Fruit fly (Drosophila melanogaster) whole organism, embryonic: Measurements from ENCODE around the gene kek4.

ENCODE experiments used
- Abd-B ChIP-seq: fragments of 200-800 bp; sonication (Bioruptor generic); optimal IDR thresholded peaks from 2 replicates; lab custom pipeline; 2018; ENCODE audit warnings: missing biosample characterization, mild to moderate bottlenecking, missing genetic modification characterization, moderate library complexity
- Aef1 ChIP-seq: fragments of 200-800 bp; sonication (Bioruptor generic); IDR thresholded peaks from 3 replicates; pipeline ENCODE4 v1.3.6; 2022; ENCODE audit warnings: missing biosample characterization, missing genetic modification characterization
- Antp ChIP-seq: fragments of 200-800 bp; sonication (Bioruptor generic); optimal IDR thresholded peaks from 3 replicates; lab custom pipeline; 2016; ENCODE audit warnings: missing biosample characterization, missing genetic modification characterization
- Atf-2 ChIP-seq: fragments of 200-800 bp; sonication (Bioruptor generic); optimal IDR thresholded peaks from 2 replicates; lab custom pipeline; 2016; ENCODE audit warnings: missing biosample characterization, missing genetic modification characterization
- Bgb ChIP-seq: fragments of 200-800 bp; sonication (Bioruptor generic); IDR thresholded peaks from 2 replicates; pipeline ENCODE4 v1.3.6; 2022; ENCODE audit warnings: missing biosample characterization, missing genetic modification characterization; ENCODE audit not compliant: partially characterized antibody
- CG11093 ChIP-seq: fragments of 200-800 bp; sonication (Bioruptor generic); IDR thresholded peaks from 3 replicates; pipeline ENCODE4 v1.3.6; 2022; ENCODE audit warnings: missing biosample characterization, missing genetic modification characterization
- CG11560 ChIP-seq: fragments of 200-800 bp; sonication (Bioruptor generic); IDR thresholded peaks from 3 replicates; pipeline ENCODE4 v1.3.6; 2022; ENCODE audit warnings: missing biosample characterization, missing genetic modification characterization
- CG12071 ChIP-seq: fragments of 200-800 bp; sonication (Bioruptor generic); optimal IDR thresholded peaks from 3 replicates; lab custom pipeline; 2018; ENCODE audit warnings: missing biosample characterization, mild to moderate bottlenecking, missing genetic modification characterization
- CG12659 ChIP-seq: fragments of 200-800 bp; sonication (Bioruptor generic); optimal IDR thresholded peaks from 3 replicates; lab custom pipeline; 2017; ENCODE audit warnings: mild to moderate bottlenecking, missing biosample characterization, missing genetic modification reagents, missing genetic modification characterization
- CG12942 ChIP-seq: fragments of 200-800 bp; sonication (Bioruptor generic); optimal IDR thresholded peaks from 3 replicates; lab custom pipeline; 2016; ENCODE audit warnings: missing biosample characterization, missing genetic modification characterization
- CG13296 ChIP-seq: fragments of 200-800 bp; sonication (Bioruptor generic); optimal IDR thresholded peaks from 3 replicates; lab custom pipeline; 2018; ENCODE audit warnings: missing biosample characterization, mild to moderate bottlenecking, missing genetic modification characterization
- CG13775 ChIP-seq: fragments of 200-800 bp; sonication (Bioruptor generic); optimal IDR thresholded peaks from 3 replicates; lab custom pipeline; 2017; ENCODE audit warnings: missing biosample characterization, mild to moderate bottlenecking, missing genetic modification characterization
- CG14050 ChIP-seq: fragments of 200-800 bp; sonication (Bioruptor generic); IDR thresholded peaks from 3 replicates; pipeline ENCODE4 v1.3.6; 2022; ENCODE audit warnings: missing biosample characterization, missing genetic modification characterization
- CG14667 ChIP-seq: fragments of 200-800 bp; sonication (Bioruptor generic); IDR thresholded peaks from 2 replicates; pipeline ENCODE4 v1.3.6; 2022; ENCODE audit warnings: missing biosample characterization, missing genetic modification characterization
- CG18619 ChIP-seq: fragments of 200-800 bp; sonication (Bioruptor generic); optimal IDR thresholded peaks from 3 replicates; lab custom pipeline; 2017; ENCODE audit warnings: missing biosample characterization, mild to moderate bottlenecking, missing genetic modification characterization
- CG2116 ChIP-seq: fragments of 200-800 bp; sonication (Bioruptor generic); optimal IDR thresholded peaks from 3 replicates; lab custom pipeline; 2018; ENCODE audit warnings: missing biosample characterization, mild to moderate bottlenecking, missing genetic modification characterization
- CG3995 ChIP-seq: fragments of 200-800 bp; sonication (Bioruptor generic); optimal IDR thresholded peaks from 3 replicates; lab custom pipeline; 2016; ENCODE audit warnings: missing biosample characterization, missing genetic modification characterization
- CG42726 ChIP-seq: fragments of 200-800 bp; sonication (Bioruptor generic); IDR thresholded peaks from 2 replicates; pipeline ENCODE4 v1.3.6; 2022; ENCODE audit warnings: missing biosample characterization, missing genetic modification characterization; ENCODE audit not compliant: partially characterized antibody
- CG4617 ChIP-seq: fragments of 200-800 bp; sonication (Bioruptor generic); optimal IDR thresholded peaks from 3 replicates; lab custom pipeline; 2016; ENCODE audit warnings: missing biosample characterization, missing genetic modification characterization, borderline replicate concordance
- CG9727 ChIP-seq: fragments of 200-800 bp; sonication (Bioruptor generic); optimal IDR thresholded peaks from 3 replicates; lab custom pipeline; 2017; ENCODE audit warnings: missing biosample characterization, mild to moderate bottlenecking, missing genetic modification characterization
- CG9932 ChIP-seq: fragments of 200-800 bp; sonication (Bioruptor generic); IDR thresholded peaks from 2 replicates; pipeline ENCODE4 v1.3.6; 2022; ENCODE audit warnings: missing biosample characterization, missing genetic modification characterization
- Deaf1 ChIP-seq: fragments of 200-800 bp; optimal IDR thresholded peaks from 3 replicates; lab custom pipeline; 2019; ENCODE audit warnings: missing biosample characterization, mild to moderate bottlenecking, missing genetic modification characterization, moderate library complexity
- E2f1 ChIP-seq: fragments of 200-800 bp; sonication (Bioruptor generic); IDR thresholded peaks from 2 replicates; pipeline ENCODE4 v1.3.6; 2022; ENCODE audit warnings: missing biosample characterization, missing genetic modification characterization
- Elba2 ChIP-seq: fragments of 200-800 bp; sonication (Bioruptor generic); optimal IDR thresholded peaks from 3 replicates; lab custom pipeline; 2016; ENCODE audit warnings: missing biosample characterization, missing genetic modification characterization
- Ets65A ChIP-seq: fragments of 200-800 bp; sonication (Bioruptor generic); peaks from one replicate; lab custom pipeline; 2016; ENCODE audit warnings: missing biosample characterization, missing genetic modification characterization
- Fer1 ChIP-seq: fragments of 200-800 bp; sonication (Bioruptor generic); optimal IDR thresholded peaks from 2 replicates; lab custom pipeline; 2017; ENCODE audit warnings: missing biosample characterization, mild to moderate bottlenecking, missing genetic modification characterization
- H15 ChIP-seq: fragments of 200-800 bp; sonication (Bioruptor generic); IDR thresholded peaks from 3 replicates; pipeline ENCODE4 v1.3.6; 2022; ENCODE audit warnings: missing biosample characterization, missing genetic modification characterization
- HLH54F ChIP-seq: fragments of 200-800 bp; sonication (Bioruptor generic); optimal IDR thresholded peaks from 3 replicates; lab custom pipeline; 2016; ENCODE audit warnings: missing biosample characterization, missing genetic modification characterization
- Hand ChIP-seq: fragments of 200-800 bp; sonication (Bioruptor generic); optimal IDR thresholded peaks from 2 replicates; lab custom pipeline; 2017; ENCODE audit warnings: mild to moderate bottlenecking, missing biosample characterization, missing genetic modification reagents, missing genetic modification characterization
- Max ChIP-seq: fragments of 200-800 bp; sonication (Bioruptor generic); optimal IDR thresholded peaks from 2 replicates; lab custom pipeline; 2016; ENCODE audit warnings: missing biosample characterization, mild to moderate bottlenecking, missing genetic modification characterization
- Opbp ChIP-seq: fragments of 200-800 bp; sonication (Bioruptor generic); IDR thresholded peaks from 3 replicates; pipeline ENCODE4 v1.3.6; 2022; ENCODE audit warnings: missing biosample characterization, missing genetic modification characterization; ENCODE audit not compliant: partially characterized antibody
- Six4 ChIP-seq: fragments of 200-800 bp; sonication (Bioruptor generic); optimal IDR thresholded peaks from 2 replicates; lab custom pipeline; 2016; ENCODE audit warnings: missing biosample characterization, missing genetic modification characterization
- Vsx1 ChIP-seq: fragments of 200-800 bp; sonication (Bioruptor generic); optimal IDR thresholded peaks from 2 replicates; lab custom pipeline; 2017; ENCODE audit warnings: missing biosample characterization, mild to moderate bottlenecking, missing genetic modification characterization, missing genetic modification reagents
- Xbp1 ChIP-seq: fragments of 200-800 bp; sonication (Bioruptor generic); optimal IDR thresholded peaks from 3 replicates; lab custom pipeline; 2016; ENCODE audit warnings: missing biosample characterization, mild to moderate bottlenecking, missing genetic modification characterization
- abd-A ChIP-seq: fragments of 200-800 bp; sonication (Bioruptor generic); optimal IDR thresholded peaks from 3 replicates; lab custom pipeline; 2019; ENCODE audit warnings: missing biosample characterization, mild to moderate bottlenecking, missing genetic modification characterization, moderate library complexity
- amos ChIP-seq: fragments of 200-800 bp; sonication (Bioruptor generic); IDR thresholded peaks from 2 replicates; pipeline ENCODE4 v1.3.6; 2022; ENCODE audit warnings: missing biosample characterization, missing genetic modification characterization; ENCODE audit not compliant: partially characterized antibody
- chm ChIP-seq: fragments of 200-800 bp; sonication (Bioruptor generic); IDR thresholded peaks from 2 replicates; pipeline ENCODE4 v1.3.6; 2022; ENCODE audit warnings: missing biosample characterization, missing genetic modification characterization
- danr ChIP-seq: fragments of 200-800 bp; sonication (Bioruptor generic); IDR thresholded peaks from 2 replicates; pipeline ENCODE4 v1.3.6; 2022; ENCODE audit warnings: missing biosample characterization, missing genetic modification characterization
- dati ChIP-seq: fragments of 200-800 bp; sonication (Bioruptor generic); IDR thresholded peaks from 2 replicates; pipeline ENCODE4 v1.3.6; 2022; ENCODE audit warnings: missing biosample characterization, missing genetic modification characterization
- gem ChIP-seq: fragments of 200-800 bp; sonication (Bioruptor generic); optimal IDR thresholded peaks from 2 replicates; lab custom pipeline; 2019; ENCODE audit warnings: missing biosample characterization, mild to moderate bottlenecking, missing genetic modification characterization, moderate library complexity
- hkb ChIP-seq, 2 experiments: fragments of 200-800 bp in 1 of 2; fragments of >200 bp in 1 of 2; sonication (Bioruptor generic) in 1 of 2; IDR thresholded peaks in 1 of 2; optimal IDR thresholded peaks in 1 of 2; 2 replicates each; pipeline versions ENCODE4 v1.3.6 to Lab custom; 2017 to 2022; ENCODE audit warnings: missing biosample characterization in 1 of 2, missing genetic modification characterization in 1 of 2
- hth ChIP-seq: fragments of >200 bp; optimal IDR thresholded peaks from 2 replicates; lab custom pipeline; 2017; ENCODE audit warnings: inconsistent platforms
- nau ChIP-seq: fragments of 200-800 bp; sonication (Bioruptor generic); optimal IDR thresholded peaks from 3 replicates; lab custom pipeline; 2017; ENCODE audit warnings: missing biosample characterization, mild to moderate bottlenecking, missing genetic modification characterization, missing genetic modification reagents
- nerfin-2 ChIP-seq: fragments of 200-800 bp; sonication (Bioruptor generic); IDR thresholded peaks from 2 replicates; pipeline ENCODE4 v1.3.6; 2022; ENCODE audit warnings: missing biosample characterization, missing genetic modification characterization; ENCODE audit not compliant: partially characterized antibody
- p53 ChIP-seq: fragments of 200-800 bp; sonication (Bioruptor generic); optimal IDR thresholded peaks from 2 replicates; lab custom pipeline; 2016; ENCODE audit warnings: missing biosample characterization, missing genetic modification characterization
- pnt ChIP-seq: fragments of 200-800 bp; sonication (Bioruptor generic); optimal IDR thresholded peaks from 3 replicates; lab custom pipeline; 2016; ENCODE audit warnings: missing biosample characterization, missing genetic modification characterization
- shn ChIP-seq: fragments of 200-800 bp; sonication (Bioruptor generic); optimal IDR thresholded peaks from 3 replicates; lab custom pipeline; 2016; ENCODE audit warnings: missing biosample characterization, missing genetic modification characterization
- sr ChIP-seq: fragments of 200-800 bp; sonication (Bioruptor generic); IDR thresholded peaks from 3 replicates; pipeline ENCODE4 v1.3.6; 2022; ENCODE audit warnings: missing biosample characterization, missing genetic modification characterization
- wek ChIP-seq: fragments of 200-800 bp; sonication (Bioruptor generic); optimal IDR thresholded peaks from 3 replicates; lab custom pipeline; 2018; ENCODE audit warnings: missing biosample characterization, mild to moderate bottlenecking, missing genetic modification characterization, moderate library complexity

Gene kek4

DNA sequence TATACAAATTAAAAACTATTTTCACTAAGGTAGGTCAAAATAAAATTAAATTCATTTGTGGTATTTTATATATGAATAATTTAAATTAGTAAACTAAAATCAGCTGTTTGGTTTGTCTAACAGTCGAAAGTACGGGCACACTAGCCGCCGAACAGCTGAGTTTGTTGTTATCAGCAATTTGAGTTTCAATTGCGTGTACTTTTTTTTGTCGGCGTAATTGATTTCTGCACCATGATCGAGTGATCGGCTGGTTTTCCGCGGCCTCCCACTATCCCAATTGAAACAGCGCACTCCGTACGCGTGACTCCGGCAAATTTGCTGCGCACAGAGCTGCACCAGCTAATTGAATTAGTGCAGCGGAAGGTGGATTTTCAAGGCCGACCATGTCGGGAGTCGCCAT lies 36.1 kb downstream of the kek4 start, which contains the start of gene Alg7 (continued):
- no peak for TF ChIP-seq amos (GFP tag; lab: Robert Waterston, UW)
- no peak for TF ChIP-seq CG13775 (GFP tag; lab: Kevin White, UChicago)
- TF ChIP-seq CG3995 (GFP tag; lab: Kevin White, UChicago), result no peak
- no peak for TF ChIP-seq CG2116
- TF ChIP-seq wek (GFP tag; lab: Kevin White, UChicago), result no peak
- TF ChIP-seq p53, result no peak
- TF ChIP-seq H15 (GFP tag; lab: Robert Waterston, UW), result no peak
- no peak for TF ChIP-seq Max (GFP tag; lab: Kevin White, UChicago)
- no peak for TF ChIP-seq Hand
- TF ChIP-seq CG9727 (GFP tag; lab: Kevin White, UChicago), result no peak
- no peak for TF ChIP-seq Aef1 (GFP tag; lab: Robert Waterston, UW)
- TF ChIP-seq CG12659 (GFP tag; lab: Kevin White, UChicago), result no peak
- TF ChIP-seq CG18619 (GFP tag; lab: Kevin White, UChicago), result no peak
- TF ChIP-seq Antp (GFP tag; lab: Kevin White, UChicago), result no peak
- no peak for TF ChIP-seq Xbp1 (GFP tag; lab: Kevin White, UChicago)
- no peak for TF ChIP-seq hth (lab: Kevin White, UChicago)
- no peak for TF ChIP-seq Fer1
- TF ChIP-seq Abd-B, result no peak
- TF ChIP-seq hkb (optimal IDR thresholded peaks at IDR 0.05; lab: Kevin White, UChicago), result no peak
- no peak for TF ChIP-seq hkb (GFP tag; IDR thresholded peaks at IDR 0.05; lab: Robert Waterston, UW)

- TF ChIP-seq nerfin-2 (GFP tag; lab: Robert Waterston, UW) (peak; percentile 56; the same call in 1 of the 2 replicates), CG12071 (GFP tag; lab: Kevin White, UChicago) (no peak), danr (GFP tag; lab: Robert Waterston, UW) (no peak), chm (GFP tag; lab: Robert Waterston, UW) (0 out of 2 replicates have a peak, but pooled peaks have one; percentile 50), abd-A (no peak), Opbp (peak; percentile 66; the same call in 2 of the 3 replicates), CG11560 (peak; percentile 65; the same call in 2 of the 3 replicates), Six4 (GFP tag; lab: Kevin White, UChicago) (peak; percentile 12), Deaf1 (no peak), CG14050 (GFP tag; lab: Robert Waterston, UW) (no peak), dati (GFP tag; lab: Robert Waterston, UW) (no peak), CG13296 (no peak), shn (GFP tag; lab: Kevin White, UChicago) (peak; percentile 83), E2f1 (GFP tag; lab: Robert Waterston, UW) (peak; percentile 61), Vsx1 (no peak), nau (GFP tag; lab: Kevin White, UChicago) (no peak), Bgb (peak; percentile 44), CG42726 (GFP tag; lab: Robert Waterston, UW) (peak; percentile 49; the same call in 1 of the 2 replicates), CG11093 (peak; percentile 43; the same call in 1 of the 3 replicates), CG14667 (GFP tag; lab: Robert Waterston, UW) (peak; percentile 64; the same call in 1 of the 2 replicates), Elba2 (GFP tag; lab: Kevin White, UChicago) (peak; percentile 68), gem (no peak), CG4617 (GFP tag; lab: Kevin White, UChicago) (peak; percentile 88), Ets65A (GFP tag; lab: Kevin White, UChicago) (peak; percentile 98), Atf-2 (peak; percentile 66), CG12942 (GFP tag; lab: Kevin White, UChicago) (peak; percentile 78), HLH54F (peak; percentile 88), sr (GFP tag; lab: Robert Waterston, UW) (no peak), pnt (GFP tag; lab: Kevin White, UChicago) (peak; percentile 82), CG9932 (GFP tag; lab: Robert Waterston, UW) (peak; percentile 90), H15 (GFP tag; lab: Robert Waterston, UW) (peak; percentile 25; the same call in 1 of the 3 replicates)
These were observed 38.4 kb downstream of the kek4 start, which contains the start of the genes Sfmbt and CG5439 for dm6 chr2L:13176701-13177249. Gene Sfmbt, minus strand, starts transcription at chr2L:13176785. Gene CG5439, plus strand, starts transcription at chr2L:13177150.
